Worm (Caenorhabditis elegans) whole organism, mixed stage, embryonic: ENCODE data around the gene C18D11.3.

Source experiments
- mep-1 ChIP-seq: fragments of 150-350 bp; optimal IDR thresholded peaks from 2 replicates; lab custom pipeline; 2017; ENCODE audit warnings: missing biosample characterization, missing genetic modification reagents, missing genetic modification characterization, inconsistent platforms
- nhr-12 ChIP-seq: fragments of 150-350 bp; optimal IDR thresholded peaks from 2 replicates; lab custom pipeline; 2014; ENCODE audit warnings: missing biosample characterization, missing genetic modification characterization
- nhr-237 ChIP-seq: fragments of 150-350 bp; optimal IDR thresholded peaks from 2 replicates; lab custom pipeline; 2014; ENCODE audit warnings: missing biosample characterization, missing genetic modification characterization
- nhr-76 ChIP-seq: sonication (generic microtip); optimal IDR thresholded peaks from 2 replicates; lab custom pipeline; 2017; ENCODE audit warnings: missing biosample characterization, missing genetic modification characterization
- unc-120 ChIP-seq: sonication (generic microtip); optimal IDR thresholded peaks from 2 replicates; lab custom pipeline; 2017; ENCODE audit warnings: missing genetic modification characterization, missing compliant biosample characterization; ENCODE audit not compliant: poor library complexity, severe bottlenecking

ce11 chrIII:11777321-11777720 is 45.9 kb upstream of the C18D11.3 start, which contains the start of gene mdt-21:
- TF ChIP-seq mep-1 (tag; lab: Kevin White, UChicago) = no peak
- TF ChIP-seq nhr-12 (tag; lab: Kevin White, UChicago) = no peak
- no peak for TF ChIP-seq unc-120 (tag; lab: Kevin White, UChicago)
- TF ChIP-seq nhr-76 (tag; lab: Kevin White, UChicago) = no peak
- no peak for TF ChIP-seq nhr-237 (tag; lab: Kevin White, UChicago)
